Worm (Caenorhabditis elegans): ENCODE results near the gene ZK546.19.

DNA sequence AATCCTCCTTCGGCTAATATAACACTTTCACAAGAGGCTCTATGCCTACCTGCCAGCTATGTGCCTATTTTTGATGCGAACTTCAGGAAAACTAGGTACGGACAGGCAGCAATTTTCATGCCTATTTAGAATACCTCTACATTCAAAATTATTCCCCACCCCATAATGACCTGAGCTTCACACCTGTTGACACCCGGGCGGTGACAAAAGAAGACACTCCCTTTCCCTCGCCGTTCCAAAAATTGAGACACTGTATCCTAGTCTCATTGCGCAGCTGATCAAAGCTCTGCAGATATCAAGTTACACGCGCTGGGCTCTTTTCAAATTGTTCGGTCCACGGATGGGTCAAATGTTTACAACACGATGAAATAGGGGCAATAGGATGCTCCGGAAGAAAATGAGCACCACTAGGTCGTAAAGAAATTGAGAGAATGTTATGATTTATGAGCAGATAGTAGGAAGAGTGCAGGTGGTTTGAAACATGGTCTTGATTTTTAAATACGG lies 33.0 kb downstream of the ZK546.19 start:
- TF ChIP-seq hmg-4 (GFP tag; optimal IDR thresholded peaks at IDR 0.05) (no peak), ceh-36 (tag; optimal IDR thresholded peaks at IDR 0.05) (no peak), ama-1 (optimal IDR thresholded peaks at IDR 0.05) (no peak), hnd-1 (tag; optimal IDR thresholded peaks at IDR 0.05) (no peak), tra-4 (tag; optimal IDR thresholded peaks at IDR 0.05) (no peak), tbx-11 (GFP tag; IDR thresholded peaks at IDR 0.05) (no peak), hmbx-1 (tag; optimal IDR thresholded peaks at IDR 0.05) (no peak), ets-7 (tag; optimal IDR thresholded peaks at IDR 0.05) (no peak), ceh-13 (GFP tag; optimal IDR thresholded peaks at IDR 0.05) (no peak), sea-1 (GFP tag; conservative IDR thresholded peaks at IDR 0.05) (no peak), tbx-37 (GFP tag; conservative IDR thresholded peaks at IDR 0.05) (no peak)
